Worm (Caenorhabditis elegans): Measurements from ENCODE around the gene phat-6.

Gene phat-6

DNA sequence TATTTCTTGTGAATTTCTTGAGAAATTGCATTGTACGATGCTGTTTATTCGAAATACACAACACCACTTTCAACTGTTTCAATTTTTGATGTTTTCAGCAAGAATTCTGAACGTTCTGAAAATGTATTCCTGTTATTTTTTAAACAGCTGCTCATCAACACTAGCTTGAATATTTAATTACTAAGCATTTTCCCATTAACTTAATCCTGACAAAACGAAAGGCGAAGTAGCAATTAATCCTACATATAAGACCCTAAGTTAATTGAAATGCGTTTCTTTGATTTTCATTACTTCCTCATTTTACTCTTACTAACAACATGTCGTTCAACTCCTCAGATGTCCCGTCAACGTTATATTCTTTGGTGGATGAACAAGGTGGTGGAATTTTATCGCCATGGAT, 25.8 kb downstream of the phat-6 start, which contains the start of gene ocr-3:
Gene ocr-3 (plus strand): TSS at position 301 of the 400 bp plus-strand sequence.
- no peak for TF ChIP-seq nhr-71 (tag; optimal IDR thresholded peaks at IDR 0.05)
- TF ChIP-seq nhr-85 (tag): peak; percentile 26
- TF ChIP-seq sox-4 (tag; optimal IDR thresholded peaks at IDR 0.05): no peak

- TF ChIP-seq blmp-1 (tag; optimal IDR thresholded peaks at IDR 0.05): no peak
- peak; percentile 46 for TF ChIP-seq elt-2 (tag; optimal IDR thresholded peaks at IDR 0.05)
These were observed 26.5 kb downstream of the phat-6 start for ce11 chrX:15167692-15168091.

- TF ChIP-seq ces-1 (GFP tag; optimal IDR thresholded peaks at IDR 0.05) (no peak), unc-86 (tag; optimal IDR thresholded peaks at IDR 0.05) (no peak), rnt-1 (tag; optimal IDR thresholded peaks at IDR 0.05) (no peak), snu-23 (GFP tag; optimal IDR thresholded peaks at IDR 0.05) (no peak), vab-15 (tag; optimal IDR thresholded peaks at IDR 0.05) (no peak), efl-3 (GFP tag; optimal IDR thresholded peaks at IDR 0.05) (no peak), unc-62 (GFP tag; optimal IDR thresholded peaks at IDR 0.05) (no peak), nhr-71 (tag; optimal IDR thresholded peaks at IDR 0.05) (no peak), zag-1 (tag; optimal IDR thresholded peaks at IDR 0.05) (no peak), fkh-10 (GFP tag; optimal IDR thresholded peaks at IDR 0.05) (no peak), sptf-1 (tag; optimal IDR thresholded peaks at IDR 0.05) (no peak), fos-1 (tag; optimal IDR thresholded peaks at IDR 0.05) (no peak), pqm-1 (tag; optimal IDR thresholded peaks at IDR 0.05) (no peak), elt-3 (tag; optimal IDR thresholded peaks at IDR 0.05) (no peak), irx-1 (tag; optimal IDR thresholded peaks at IDR 0.05) (no peak), lin-35 (GFP tag; optimal IDR thresholded peaks at IDR 0.05) (no peak)
These were observed 28.1 kb downstream of the phat-6 start, which contains the start of gene T10B10.8 for ce11 chrX:15166122-15166521. TSS of gene T10B10.8 (minus strand) at chrX:15166222.

DNA sequence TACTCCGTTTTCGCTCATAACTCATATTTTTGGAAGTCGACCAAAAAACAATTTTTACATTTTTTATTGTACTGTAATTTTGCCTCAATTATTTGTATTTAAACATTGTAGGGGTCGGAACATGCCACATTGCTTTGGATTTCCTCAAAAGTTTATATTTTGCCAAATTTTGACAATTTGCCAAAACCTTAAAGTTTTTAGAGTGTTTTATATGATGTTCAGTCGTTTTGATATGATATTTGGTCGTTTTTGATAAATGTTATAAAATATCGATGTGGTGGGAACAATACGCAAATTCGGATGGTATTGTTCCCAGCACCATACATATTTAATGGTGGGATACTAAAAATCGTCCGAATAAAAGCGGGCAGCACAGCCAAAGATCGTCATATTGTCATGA, 30.1 kb downstream of the phat-6 start, which contains the start of gene T10B10.9:
Gene T10B10.9 (plus strand): TSS at position 301 of the 400 bp plus-strand sequence.
- TF ChIP-seq elt-3 (tag; optimal IDR thresholded peaks at IDR 0.05) (no peak), sptf-1 (tag; optimal IDR thresholded peaks at IDR 0.05) (no peak), hlh-17 (GFP tag; optimal IDR thresholded peaks at IDR 0.05; ENCODE audit: borderline replicate concordance) (no peak), nhr-47 (tag; optimal IDR thresholded peaks at IDR 0.05) (no peak), ces-1 (GFP tag; optimal IDR thresholded peaks at IDR 0.05) (no peak), C34B4.2 (tag; optimal IDR thresholded peaks at IDR 0.05) (no peak), egl-13 (tag; optimal IDR thresholded peaks at IDR 0.05) (no peak), snpc-4 (tag; optimal IDR thresholded peaks at IDR 0.05) (no peak), swsn-7 (tag; optimal IDR thresholded peaks at IDR 0.05) (no peak), fkh-10 (GFP tag; optimal IDR thresholded peaks at IDR 0.05) (no peak), ama-1 (optimal IDR thresholded peaks at IDR 0.05) (no peak), lsy-2 (tag; optimal IDR thresholded peaks at IDR 0.05) (no peak), lin-14 (GFP tag; optimal IDR thresholded peaks at IDR 0.05) (no peak), ceh-82 (tag; optimal IDR thresholded peaks at IDR 0.05) (no peak)

ce11 chrX:15163118-15163517, 31.1 kb downstream of the phat-6 start:
- TF ChIP-seq efl-1 (optimal IDR thresholded peaks at IDR 0.05) (no peak), efl-1 (GFP tag; optimal IDR thresholded peaks at IDR 0.05 in 1 of 2) (peak in 1 of 2 experiments; percentile 9), nhr-84 (tag; optimal IDR thresholded peaks at IDR 0.05) (no peak)

ce11 chrX:15160923-15161322, 33.3 kb downstream of the phat-6 start:
- TF ChIP-seq grh-1 (GFP tag; IDR thresholded peaks at IDR 0.05): 0 out of 2 replicates have a peak, but pooled peaks have one; percentile 14
- peak; percentile 68 for TF ChIP-seq blmp-1 (tag; optimal IDR thresholded peaks at IDR 0.05)
- TF ChIP-seq lsy-2 (tag; optimal IDR thresholded peaks at IDR 0.05): peak in 1 of 2 experiments; percentile 13
- no peak for TF ChIP-seq pax-3 (tag; optimal IDR thresholded peaks at IDR 0.05)
- TF ChIP-seq lin-14 (GFP tag; optimal IDR thresholded peaks at IDR 0.05): peak; percentile 31
- no peak for TF ChIP-seq F16B12.6 (tag; optimal IDR thresholded peaks at IDR 0.05)
